Worm (Caenorhabditis elegans): ENCODE results near the gene tag-307.

DNA sequence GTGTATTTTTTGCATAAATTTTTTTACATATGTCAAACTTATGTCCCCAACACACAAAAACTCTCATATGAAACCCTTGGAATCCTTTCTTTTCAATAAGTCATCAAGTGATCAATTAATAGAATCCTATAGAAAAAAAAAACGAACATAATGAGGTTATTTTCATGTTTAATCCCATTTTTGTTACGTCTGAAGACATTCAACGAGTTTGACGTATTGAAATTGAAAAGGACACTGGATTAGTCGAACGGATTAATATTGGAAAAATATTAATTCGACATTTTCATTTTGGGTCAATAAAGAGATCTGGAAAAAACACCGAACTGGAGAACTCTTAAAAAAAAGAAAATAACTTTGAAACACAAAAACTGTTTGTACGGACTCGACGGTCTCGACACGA is 24.6 kb downstream of the tag-307 start:
- no peak for TF ChIP-seq egl-27 (tag; optimal IDR thresholded peaks at IDR 0.05)
- TF ChIP-seq lir-3 (tag; optimal IDR thresholded peaks at IDR 0.05; ENCODE audit: poor library complexity): no peak
- no peak for TF ChIP-seq aly-2 (tag; optimal IDR thresholded peaks at IDR 0.05)
- no peak for TF ChIP-seq unc-86 (tag; optimal IDR thresholded peaks at IDR 0.05)
- no peak for TF ChIP-seq fos-1 (tag; optimal IDR thresholded peaks at IDR 0.05)
- no peak for TF ChIP-seq lsy-2 (tag; optimal IDR thresholded peaks at IDR 0.05)
- no peak for TF ChIP-seq nhr-77 (tag; optimal IDR thresholded peaks at IDR 0.05)
- no peak for TF ChIP-seq nhr-76 (tag; optimal IDR thresholded peaks at IDR 0.05)
- TF ChIP-seq ztf-11 (tag; optimal IDR thresholded peaks at IDR 0.05): no peak
- TF ChIP-seq lin-39 (tag; optimal IDR thresholded peaks at IDR 0.05): no peak
